Worm (Caenorhabditis elegans) whole organism, young adult: ENCODE results near the gene C05E11.3.

ENCODE experiments used
- B0019.2 ChIP-seq: fragments of 200-800 bp; sonication (Bioruptor generic); conservative IDR thresholded peaks from 2 replicates; pipeline ENCODE4 v1.3.6; 2022; ENCODE audit warnings: missing genetic modification reagents, missing genetic modification characterization, missing compliant biosample characterization
- B0261.1 ChIP-seq: sonication (generic microtip); optimal IDR thresholded peaks from 2 replicates; lab custom pipeline; 2016; ENCODE audit warnings: mild to moderate bottlenecking, missing genetic modification characterization, moderate library complexity, missing compliant biosample characterization
- F22D6.2 ChIP-seq: sonication (generic microtip); optimal IDR thresholded peaks from 2 replicates; lab custom pipeline; 2016; ENCODE audit warnings: mild to moderate bottlenecking, missing genetic modification characterization, missing compliant biosample characterization
- F23B12.7 ChIP-seq: sonication (generic microtip); optimal IDR thresholded peaks from 2 replicates; lab custom pipeline; 2017; ENCODE audit warnings: missing genetic modification characterization, mild to moderate bottlenecking, missing compliant biosample characterization, antibody characterized with exemption, moderate library complexity; ENCODE audit not compliant: insufficient read depth
- F39B2.1 ChIP-seq: fragments of 200-800 bp; sonication (Bioruptor generic); IDR thresholded peaks from 2 replicates; pipeline ENCODE4 v1.3.6; 2022; ENCODE audit warnings: missing genetic modification reagents, missing genetic modification characterization, missing compliant biosample characterization
- F52B5.7 ChIP-seq: sonication (generic microtip); optimal IDR thresholded peaks from 2 replicates; lab custom pipeline; 2016; ENCODE audit warnings: mild to moderate bottlenecking, missing genetic modification characterization, missing compliant biosample characterization
- F55B11.4 ChIP-seq: sonication (generic microtip); optimal IDR thresholded peaks from 2 replicates; lab custom pipeline; 2016; ENCODE audit warnings: missing compliant biosample characterization, missing genetic modification characterization, borderline replicate concordance; ENCODE audit not compliant: insufficient read depth
- Y53G8AR.9 ChIP-seq: fragments of 200-800 bp; sonication (Bioruptor generic); conservative IDR thresholded peaks from 2 replicates; pipeline ENCODE4 v1.3.6; 2022; ENCODE audit warnings: missing genetic modification reagents, missing genetic modification characterization, missing compliant biosample characterization
- Y95B8A.8 ChIP-seq: fragments of 200-800 bp; sonication (Bioruptor generic); IDR thresholded peaks from 2 replicates; pipeline ENCODE4 v1.3.6; 2022; ENCODE audit warnings: missing genetic modification reagents, missing genetic modification characterization, missing compliant biosample characterization
- akir-1 ChIP-seq: fragments of 200-800 bp; sonication (Bioruptor generic); optimal IDR thresholded peaks from 2 replicates; lab custom pipeline; 2018; ENCODE audit warnings: mild to moderate bottlenecking, missing genetic modification characterization, moderate library complexity, missing compliant biosample characterization
- athp-1 ChIP-seq: sonication (generic microtip); optimal IDR thresholded peaks from 2 replicates; lab custom pipeline; 2017; ENCODE audit warnings: mild to moderate bottlenecking, missing genetic modification characterization, missing compliant biosample characterization
- attf-3 ChIP-seq: fragments of 200-800 bp; sonication (Bioruptor generic); conservative IDR thresholded peaks from 2 replicates; pipeline ENCODE4 v1.3.6; 2022; ENCODE audit warnings: missing genetic modification reagents, missing genetic modification characterization, missing compliant biosample characterization
- attf-6 ChIP-seq: fragments of 200-800 bp; sonication (Bioruptor generic); IDR thresholded peaks from 2 replicates; pipeline ENCODE4 v1.3.6; 2022; ENCODE audit warnings: missing genetic modification reagents, missing genetic modification characterization, missing compliant biosample characterization
- bed-1 ChIP-seq: fragments of 200-800 bp; sonication (Bioruptor generic); IDR thresholded peaks from 2 replicates; pipeline ENCODE4 v1.3.6; 2022; ENCODE audit warnings: missing genetic modification reagents, missing genetic modification characterization, missing compliant biosample characterization
- ccch-3 ChIP-seq: fragments of 200-800 bp; sonication (Bioruptor generic); optimal IDR thresholded peaks from 2 replicates; lab custom pipeline; 2018; ENCODE audit warnings: mild to moderate bottlenecking, missing genetic modification characterization, missing compliant biosample characterization
- ceh-58 ChIP-seq: fragments of 200-800 bp; sonication (Bioruptor generic); IDR thresholded peaks from 2 replicates; pipeline ENCODE4 v1.3.6; 2022; ENCODE audit warnings: missing genetic modification characterization, missing compliant biosample characterization
- ceh-79 ChIP-seq: sonication (generic microtip); optimal IDR thresholded peaks from 2 replicates; lab custom pipeline; 2017; ENCODE audit warnings: mild to moderate bottlenecking, missing genetic modification characterization, missing compliant biosample characterization
- chd-7 ChIP-seq: sonication (generic microtip); optimal IDR thresholded peaks from 2 replicates; lab custom pipeline; 2016; ENCODE audit warnings: mild to moderate bottlenecking, missing genetic modification characterization, moderate library complexity, missing compliant biosample characterization
- dox-1 ChIP-seq: fragments of 200-800 bp; sonication (Bioruptor generic); IDR thresholded peaks from 2 replicates; pipeline ENCODE4 v1.3.6; 2022; ENCODE audit warnings: missing genetic modification reagents, missing genetic modification characterization, missing compliant biosample characterization
- dpff-1 ChIP-seq: sonication (generic microtip); optimal IDR thresholded peaks from 2 replicates; lab custom pipeline; 2017; ENCODE audit warnings: mild to moderate bottlenecking, missing genetic modification characterization, missing compliant biosample characterization
- efl-1 ChIP-seq: fragments of 150-350 bp; optimal IDR thresholded peaks from 2 replicates; lab custom pipeline; 2014; ENCODE audit warnings: missing biosample characterization, missing genetic modification reagents, missing genetic modification characterization
- ets-4 ChIP-seq: fragments of 200-800 bp; sonication (Bioruptor generic); optimal IDR thresholded peaks from 2 replicates; lab custom pipeline; 2018; ENCODE audit warnings: mild to moderate bottlenecking, missing genetic modification characterization, missing compliant biosample characterization
- gei-17 ChIP-seq: fragments of 200-800 bp; sonication (Bioruptor generic); optimal IDR thresholded peaks from 2 replicates; lab custom pipeline; 2018; ENCODE audit warnings: mild to moderate bottlenecking, missing genetic modification characterization, missing compliant biosample characterization
- him-1 ChIP-seq: sonication (generic microtip); optimal IDR thresholded peaks from 2 replicates; lab custom pipeline; 2016; ENCODE audit warnings: missing genotype, missing genetic modification reagents, missing genetic modification characterization, missing compliant biosample characterization
- hmg-20 ChIP-seq: fragments of 200-800 bp; sonication (Bioruptor generic); IDR thresholded peaks from 2 replicates; pipeline ENCODE4 v1.3.6; 2022; ENCODE audit warnings: missing genetic modification reagents, missing genetic modification characterization, missing compliant biosample characterization
- let-526 ChIP-seq: fragments of 200-800 bp; sonication (Bioruptor generic); IDR thresholded peaks from 2 replicates; pipeline ENCODE4 v1.3.6; 2022; ENCODE audit warnings: missing genetic modification reagents, missing genetic modification characterization, missing compliant biosample characterization
- lin-35 ChIP-seq, 3 experiments: fragments of 150-350 bp in 2 of 3; sonication (generic microtip) in 1 of 3; optimal IDR thresholded peaks; 2 replicates each; lab custom pipeline; 2014 to 2018; ENCODE audit warnings: missing biosample characterization in 3 of 3, missing genetic modification characterization in 3 of 3, missing genetic modification reagents in 3 of 3
- lin-40 ChIP-seq: sonication (generic microtip); optimal IDR thresholded peaks from 2 replicates; lab custom pipeline; 2016; ENCODE audit warnings: missing genetic modification characterization, mild to moderate bottlenecking, missing compliant biosample characterization, missing genotype, missing genetic modification reagents
- lir-1 ChIP-seq: fragments of 200-800 bp; sonication (Bioruptor generic); conservative IDR thresholded peaks from 2 replicates; pipeline ENCODE4 v1.3.6; 2022; ENCODE audit warnings: missing genetic modification reagents, missing genetic modification characterization, missing compliant biosample characterization
- nhr-120 ChIP-seq: fragments of 200-800 bp; sonication (Bioruptor generic); IDR thresholded peaks from 2 replicates; pipeline ENCODE4 v1.3.6; 2022; ENCODE audit warnings: missing genetic modification characterization, missing compliant biosample characterization
- nhr-179 ChIP-seq: sonication (generic microtip); optimal IDR thresholded peaks from 2 replicates; lab custom pipeline; 2016; ENCODE audit warnings: mild to moderate bottlenecking, missing genetic modification characterization, missing compliant biosample characterization
- pbrm-1 ChIP-seq: fragments of 200-800 bp; sonication (Bioruptor generic); IDR thresholded peaks from 2 replicates; pipeline ENCODE4 v1.3.6; 2022; ENCODE audit warnings: missing genetic modification reagents, missing genetic modification characterization, missing compliant biosample characterization
- pha-4 ChIP-seq: fragments of 150-350 bp; sonication (generic microtip); optimal IDR thresholded peaks from 2 replicates; lab custom pipeline; 2014; ENCODE audit warnings: missing biosample characterization, missing genetic modification reagents, missing genetic modification characterization
- sdz-38 ChIP-seq: sonication (generic microtip); optimal IDR thresholded peaks from 2 replicates; lab custom pipeline; 2016; ENCODE audit warnings: missing genotype, missing genetic modification characterization, missing compliant biosample characterization
- snpc-1.1 ChIP-seq: sonication (generic microtip); optimal IDR thresholded peaks from 2 replicates; lab custom pipeline; 2017; ENCODE audit warnings: missing genetic modification characterization, mild to moderate bottlenecking, missing compliant biosample characterization, antibody characterized with exemption, moderate library complexity, missing genotype, missing genetic modification reagents; ENCODE audit not compliant: insufficient read depth
- snpc-4 ChIP-seq, 5 experiments: fragments of 150-350 bp in 1 of 5; sonication (generic microtip) in 4 of 5; optimal IDR thresholded peaks; 2 replicates each; lab custom pipeline; 2014 to 2018; ENCODE audit warnings: missing genetic modification characterization in 5 of 5, missing biosample characterization in 3 of 5, antibody characterized with exemption in 2 of 5, mild to moderate bottlenecking in 2 of 5, missing compliant biosample characterization in 2 of 5, missing genotype in 2 of 5, moderate library complexity in 2 of 5, missing genetic modification reagents in 1 of 5
- sptf-2 ChIP-seq: fragments of 200-800 bp; sonication (Bioruptor generic); optimal IDR thresholded peaks from 2 replicates; lab custom pipeline; 2018; ENCODE audit warnings: mild to moderate bottlenecking, missing genetic modification characterization, missing compliant biosample characterization
- tbp1 ChIP-seq: fragments of 200-800 bp; sonication (Bioruptor generic); optimal IDR thresholded peaks from 2 replicates; lab custom pipeline; 2018; ENCODE audit warnings: mild to moderate bottlenecking, missing genetic modification characterization, missing compliant biosample characterization
- tbx-9 ChIP-seq: sonication (generic microtip); optimal IDR thresholded peaks from 2 replicates; lab custom pipeline; 2016; ENCODE audit warnings: borderline replicate concordance, missing genetic modification characterization, inconsistent platforms, missing compliant biosample characterization
- unc-130 ChIP-seq: sonication (generic microtip); optimal IDR thresholded peaks from 2 replicates; lab custom pipeline; 2016; ENCODE audit warnings: missing genetic modification reagents, missing genetic modification characterization, missing compliant biosample characterization
- zim-3 ChIP-seq: sonication (generic microtip); optimal IDR thresholded peaks from 2 replicates; lab custom pipeline; 2017; ENCODE audit warnings: mild to moderate bottlenecking, missing genetic modification characterization, moderate library complexity, missing compliant biosample characterization
- ztf-22 ChIP-seq: fragments of 200-800 bp; sonication (Bioruptor generic); optimal IDR thresholded peaks from 2 replicates; lab custom pipeline; 2018; ENCODE audit warnings: mild to moderate bottlenecking, missing genetic modification characterization, moderate library complexity, missing compliant biosample characterization
- ztf-26 ChIP-seq: sonication (generic microtip); optimal IDR thresholded peaks from 2 replicates; lab custom pipeline; 2017; ENCODE audit warnings: missing genetic modification characterization, missing compliant biosample characterization

The C05E11.3 gene

ce11 chrX:4625080-4625479 lies 47.0 kb downstream of the C05E11.3 start:
- TF ChIP-seq ceh-79 (tag; lab: Kevin White, UChicago), result no peak
- TF ChIP-seq let-526 (GFP tag; lab: Robert Waterston, UW), result no peak
- TF ChIP-seq Y53G8AR.9, result no peak
- no peak for TF ChIP-seq sdz-38 (tag; lab: Kevin White, UChicago)
- no peak for TF ChIP-seq snpc-4 (GFP tag; optimal IDR thresholded peaks at IDR 0.05; lab: Kevin White, UChicago)
- no peak for TF ChIP-seq snpc-4 (tag; optimal IDR thresholded peaks at IDR 0.05; lab: Kevin White, UChicago)
- no peak for TF ChIP-seq attf-3 (GFP tag; lab: Robert Waterston, UW)
- TF ChIP-seq ets-4 (GFP tag; lab: Kevin White, UChicago), result no peak
- no peak for TF ChIP-seq attf-6 (GFP tag; lab: Robert Waterston, UW)
- TF ChIP-seq Y95B8A.8, result no peak
- no peak for TF ChIP-seq sptf-2 (GFP tag; lab: Kevin White, UChicago)
- TF ChIP-seq lir-1 (GFP tag; lab: Robert Waterston, UW), result no peak

DNA sequence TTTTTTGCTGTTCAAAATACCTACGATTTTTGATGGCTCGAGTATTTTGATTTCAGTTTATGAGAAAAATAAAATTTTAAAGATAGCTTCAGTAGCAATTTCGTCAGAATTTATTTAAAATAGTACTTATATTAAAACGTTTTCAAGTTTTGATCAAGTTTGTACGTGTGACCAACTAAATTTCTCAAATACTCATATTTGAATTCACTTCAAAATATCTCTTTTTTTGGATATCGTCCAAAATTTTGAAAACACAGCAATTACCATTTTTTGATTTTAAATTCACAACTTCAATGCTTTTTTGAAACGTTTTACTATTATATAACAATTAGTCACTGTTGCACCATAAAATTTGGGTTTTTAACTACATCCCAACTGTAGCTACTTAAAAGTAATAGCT lies 48.9 kb downstream of the C05E11.3 start:
- TF ChIP-seq pbrm-1 (no peak), sdz-38 (tag; lab: Kevin White, UChicago) (no peak), F55B11.4 (tag; lab: Kevin White, UChicago) (no peak), pha-4 (tag; lab: Kevin White, UChicago) (no peak), tbp1 (GFP tag; lab: Kevin White, UChicago) (no peak), nhr-120 (GFP tag; lab: Robert Waterston, UW) (no peak), unc-130 (no peak), lin-40 (no peak), Y53G8AR.9 (no peak), ztf-26 (tag; lab: Kevin White, UChicago) (no peak), let-526 (GFP tag; lab: Robert Waterston, UW) (no peak)
- TF ChIP-seq, all 124 proteins: peak for 0

DNA sequence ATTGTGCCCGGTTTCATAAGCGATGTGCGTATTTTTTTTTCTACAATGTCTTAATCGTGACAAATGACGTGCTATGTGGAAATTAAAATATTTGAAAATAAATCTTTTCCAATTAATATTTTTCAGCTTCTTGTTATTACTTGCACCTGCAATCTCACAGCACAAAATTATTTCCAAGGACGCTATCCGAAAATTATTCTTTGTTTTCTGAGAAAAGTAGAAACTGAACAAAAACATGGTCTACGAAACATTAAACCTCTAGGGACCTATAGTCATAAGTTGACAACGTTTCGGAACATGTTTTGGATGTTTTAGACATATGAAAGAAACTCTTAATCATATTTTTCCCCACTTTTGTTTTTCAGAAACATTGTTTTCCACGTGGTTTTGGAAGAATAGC lies 50.3 kb downstream of the C05E11.3 start:
- TF ChIP-seq dox-1 (GFP tag; lab: Robert Waterston, UW) (no peak), tbx-9 (tag; lab: Kevin White, UChicago) (no peak), snpc-1.1 (tag; lab: Kevin White, UChicago) (no peak), chd-7 (tag; lab: Kevin White, UChicago) (no peak), ztf-22 (GFP tag; lab: Kevin White, UChicago) (no peak), F23B12.7 (tag; lab: Kevin White, UChicago) (no peak), B0019.2 (no peak), ccch-3 (GFP tag; lab: Kevin White, UChicago) (no peak), hmg-20 (GFP tag; lab: Robert Waterston, UW) (no peak), athp-1 (tag; lab: Kevin White, UChicago) (no peak), akir-1 (GFP tag; lab: Kevin White, UChicago) (no peak), bed-1 (GFP tag; lab: Robert Waterston, UW) (no peak)

- TF ChIP-seq pha-4 (tag; lab: Kevin White, UChicago), result no peak
- no peak for TF ChIP-seq nhr-179
- no peak for TF ChIP-seq gei-17 (GFP tag; lab: Kevin White, UChicago)
- TF ChIP-seq pbrm-1, result no peak
- no peak for TF ChIP-seq efl-1 (GFP tag; lab: Kevin White, UChicago)
- no peak for TF ChIP-seq nhr-120 (GFP tag; lab: Robert Waterston, UW)
- TF ChIP-seq F52B5.7 (tag; lab: Kevin White, UChicago), result no peak
- no peak for TF ChIP-seq lin-35 (GFP tag; optimal IDR thresholded peaks at IDR 0.05; lab: Kevin White, UChicago)
- TF ChIP-seq zim-3, result no peak
- TF ChIP-seq ceh-58 (GFP tag; lab: Robert Waterston, UW), result no peak
- TF ChIP-seq dpff-1 (tag; lab: Kevin White, UChicago), result no peak
- no peak for TF ChIP-seq B0261.1 (tag; lab: Kevin White, UChicago)
- no peak for TF ChIP-seq F39B2.1 (GFP tag; lab: Robert Waterston, UW)
- no peak for TF ChIP-seq Y95B8A.8
- TF ChIP-seq F22D6.2 (tag; lab: Kevin White, UChicago), result no peak
- TF ChIP-seq him-1, result no peak
These were observed 51.0 kb downstream of the C05E11.3 start for ce11 chrX:4628817-4629575.
